Worm (Caenorhabditis elegans) whole organism, L1 larva: Measurements from ENCODE around the gene elo-1.

Experiments
- C04F5.9 ChIP-seq: sonication (generic microtip); optimal IDR thresholded peaks from 2 replicates; lab custom pipeline; 2016; ENCODE audit warnings: missing genetic modification characterization, missing compliant biosample characterization
- ama-1 ChIP-seq: fragments of 150-350 bp; optimal IDR thresholded peaks from 2 replicates; lab custom pipeline; 2014
- ceh-8 ChIP-seq: fragments of 200-800 bp; sonication (Bioruptor generic); optimal IDR thresholded peaks from 2 replicates; lab custom pipeline; 2018; ENCODE audit warnings: mild to moderate bottlenecking, missing genetic modification characterization, moderate library complexity, missing compliant biosample characterization
- ceh-82 ChIP-seq, 3 experiments: fragments of 150-350 bp in 1 of 3; sonication (generic microtip) in 2 of 3; optimal IDR thresholded peaks; 2 replicates each; lab custom pipeline; 2014 to 2017; ENCODE audit warnings: missing biosample characterization in 3 of 3, missing genetic modification characterization in 3 of 3
- ceh-88 ChIP-seq: fragments of 200-800 bp; sonication (Bioruptor generic); IDR thresholded peaks from 2 replicates; pipeline ENCODE4 v1.3.6; 2022; ENCODE audit warnings: missing genetic modification characterization, missing compliant biosample characterization
- dpl-1 ChIP-seq, 3 experiments: fragments of 150-350 bp in 2 of 3; sonication (generic microtip) in 1 of 3; optimal IDR thresholded peaks; 2 replicates each; lab custom pipeline; 2014 to 2017; ENCODE audit warnings: missing biosample characterization in 3 of 3, missing genetic modification characterization in 3 of 3, missing genetic modification reagents in 3 of 3
- dsc-1 ChIP-seq: sonication (generic microtip); optimal IDR thresholded peaks from 2 replicates; lab custom pipeline; 2016; ENCODE audit warnings: mild to moderate bottlenecking, missing genetic modification characterization, missing compliant biosample characterization
- egl-13 ChIP-seq: sonication (generic microtip); optimal IDR thresholded peaks from 2 replicates; lab custom pipeline; 2016; ENCODE audit warnings: missing genotype, missing genetic modification reagents, missing genetic modification characterization, missing compliant biosample characterization
- egl-27 ChIP-seq, 2 experiments: fragments of 150-350 bp in 1 of 2; sonication (generic microtip); optimal IDR thresholded peaks; 3 replicates each; lab custom pipeline; 2017 to 2018; ENCODE audit warnings: missing biosample characterization in 2 of 2, missing genetic modification characterization in 2 of 2, missing genetic modification reagents in 2 of 2
- elt-2 ChIP-seq: sonication (generic microtip); optimal IDR thresholded peaks from 2 replicates; lab custom pipeline; 2016; ENCODE audit warnings: missing genetic modification characterization, mild to moderate bottlenecking, inconsistent platforms, missing compliant biosample characterization, missing genetic modification reagents
- elt-3 ChIP-seq, 6 experiments: fragments of 150-350 bp in 1 of 6; sonication (generic microtip); optimal IDR thresholded peaks; 2 replicates each; lab custom pipeline; 2017 to 2018; ENCODE audit warnings: missing biosample characterization in 6 of 6, missing genetic modification characterization in 6 of 6, inconsistent platforms in 1 of 6
- ets-5 ChIP-seq: fragments of 200-800 bp; sonication (Bioruptor generic); IDR thresholded peaks from 2 replicates; pipeline ENCODE4 v1.3.6; 2022; ENCODE audit warnings: missing genetic modification characterization, missing compliant biosample characterization
- fkh-10 ChIP-seq: sonication (generic microtip); optimal IDR thresholded peaks from 2 replicates; lab custom pipeline; 2017; ENCODE audit warnings: missing biosample characterization, missing genetic modification reagents, missing genetic modification characterization
- fos-1 ChIP-seq: fragments of 150-350 bp; optimal IDR thresholded peaks from 2 replicates; lab custom pipeline; 2014; ENCODE audit warnings: missing biosample characterization, missing genetic modification characterization
- hlh-17 ChIP-seq: fragments of 200-800 bp; sonication (Bioruptor generic); optimal IDR thresholded peaks from 2 replicates; lab custom pipeline; 2018; ENCODE audit warnings: missing genetic modification characterization, mild to moderate bottlenecking, missing compliant biosample characterization, moderate library complexity, borderline replicate concordance
- hlh-4 ChIP-seq: sonication (generic microtip); optimal IDR thresholded peaks from 2 replicates; lab custom pipeline; 2016; ENCODE audit warnings: mild to moderate bottlenecking, missing genetic modification characterization, missing compliant biosample characterization
- hpl-2 ChIP-seq: fragments of 150-350 bp; optimal IDR thresholded peaks from 2 replicates; lab custom pipeline; 2014; ENCODE audit warnings: missing biosample characterization, missing genetic modification reagents, missing genetic modification characterization
- irx-1 ChIP-seq: sonication (generic microtip); optimal IDR thresholded peaks from 2 replicates; lab custom pipeline; 2016; ENCODE audit warnings: missing genetic modification characterization, missing compliant biosample characterization
- isw-1 ChIP-seq: fragments of 200-800 bp; sonication (Bioruptor generic); IDR thresholded peaks from 2 replicates; pipeline ENCODE4 v1.3.6; 2022; ENCODE audit warnings: missing genetic modification characterization, missing compliant biosample characterization
- lin-14 ChIP-seq: fragments of 200-800 bp; sonication (Bioruptor generic); optimal IDR thresholded peaks from 2 replicates; lab custom pipeline; 2018; ENCODE audit warnings: mild to moderate bottlenecking, missing genetic modification characterization, moderate library complexity, missing compliant biosample characterization
- lin-35 ChIP-seq, 2 experiments: fragments of 150-350 bp; optimal IDR thresholded peaks; 2 replicates each; lab custom pipeline; 2014; ENCODE audit warnings: missing biosample characterization in 2 of 2, missing genetic modification characterization in 2 of 2, missing genetic modification reagents in 2 of 2
- lsy-2 ChIP-seq, 2 experiments: fragments of 150-350 bp; optimal IDR thresholded peaks; 2 replicates each; lab custom pipeline; 2014; ENCODE audit warnings: missing biosample characterization in 2 of 2, missing genetic modification characterization in 2 of 2
- mdl-1 ChIP-seq, 2 experiments: fragments of 150-350 bp; optimal IDR thresholded peaks; 2 replicates each; lab custom pipeline; 2014 to 2017; ENCODE audit warnings: missing biosample characterization in 2 of 2, missing genetic modification characterization in 2 of 2, inconsistent platforms in 1 of 2
- mef-2 ChIP-seq: fragments of 150-350 bp; optimal IDR thresholded peaks from 2 replicates; lab custom pipeline; 2014; ENCODE audit warnings: missing biosample characterization, missing genetic modification characterization
- nhr-11 ChIP-seq: fragments of 150-350 bp; optimal IDR thresholded peaks from 2 replicates; lab custom pipeline; 2014; ENCODE audit warnings: missing biosample characterization, missing genetic modification characterization
- nhr-12 ChIP-seq: sonication (generic microtip); optimal IDR thresholded peaks from 2 replicates; lab custom pipeline; 2017; ENCODE audit warnings: missing biosample characterization, missing genetic modification characterization
- nhr-19 ChIP-seq: fragments of 200-800 bp; sonication (Bioruptor generic); conservative IDR thresholded peaks from 2 replicates; pipeline ENCODE4 v1.3.6; 2022; ENCODE audit warnings: missing genetic modification characterization, missing compliant biosample characterization
- nhr-71 ChIP-seq: sonication (generic microtip); optimal IDR thresholded peaks from 2 replicates; lab custom pipeline; 2016; ENCODE audit warnings: mild to moderate bottlenecking, missing genetic modification characterization, moderate library complexity, missing compliant biosample characterization
- nhr-76 ChIP-seq: sonication (generic microtip); optimal IDR thresholded peaks from 2 replicates; lab custom pipeline; 2017; ENCODE audit warnings: missing biosample characterization, missing genetic modification characterization
- nhr-77 ChIP-seq: fragments of 150-350 bp; optimal IDR thresholded peaks from 2 replicates; lab custom pipeline; 2014; ENCODE audit warnings: missing biosample characterization, missing genetic modification characterization
- nhr-85 ChIP-seq: sonication (generic microtip); peaks from one replicate; lab custom pipeline; 2016; ENCODE audit warnings: missing genetic modification characterization, inconsistent platforms, missing compliant biosample characterization
- nhr-90 ChIP-seq: sonication (generic microtip); optimal IDR thresholded peaks from 2 replicates; lab custom pipeline; 2016; ENCODE audit warnings: mild to moderate bottlenecking, missing genetic modification characterization, missing compliant biosample characterization; ENCODE audit not compliant: poor library complexity
- pax-3 ChIP-seq: fragments of 200-800 bp; sonication (Bioruptor generic); optimal IDR thresholded peaks from 2 replicates; lab custom pipeline; 2018; ENCODE audit warnings: mild to moderate bottlenecking, missing genetic modification characterization, moderate library complexity, missing compliant biosample characterization
- rnt-1 ChIP-seq: sonication (generic microtip); optimal IDR thresholded peaks from 2 replicates; lab custom pipeline; 2016; ENCODE audit warnings: mild to moderate bottlenecking, missing genetic modification characterization, moderate library complexity, missing compliant biosample characterization
- skn-1 ChIP-seq: fragments of 150-350 bp; optimal IDR thresholded peaks from 2 replicates; lab custom pipeline; 2014; ENCODE audit warnings: missing biosample characterization, missing genetic modification characterization
- snu-23 ChIP-seq: sonication (generic microtip); optimal IDR thresholded peaks from 2 replicates; lab custom pipeline; 2016; ENCODE audit warnings: missing genetic modification characterization, missing compliant biosample characterization
- tbx-2 ChIP-seq: sonication (generic microtip); optimal IDR thresholded peaks from 2 replicates; lab custom pipeline; 2016; ENCODE audit warnings: missing genetic modification characterization, missing compliant biosample characterization
- unc-130 ChIP-seq: fragments of 150-350 bp; optimal IDR thresholded peaks from 2 replicates; lab custom pipeline; 2017; ENCODE audit warnings: missing biosample characterization, missing genetic modification characterization, inconsistent platforms
- unc-86 ChIP-seq: sonication (generic microtip); optimal IDR thresholded peaks from 2 replicates; lab custom pipeline; 2016; ENCODE audit warnings: missing genetic modification characterization, missing compliant biosample characterization
- vab-15 ChIP-seq: sonication (generic microtip); optimal IDR thresholded peaks from 2 replicates; lab custom pipeline; 2017; ENCODE audit warnings: missing genotype, mild to moderate bottlenecking, missing genetic modification characterization, missing compliant biosample characterization
- zag-1 ChIP-seq: fragments of 150-350 bp; optimal IDR thresholded peaks from 2 replicates; lab custom pipeline; 2014; ENCODE audit warnings: missing biosample characterization, missing genetic modification characterization
- zip-4 ChIP-seq: fragments of 200-800 bp; sonication (Bioruptor generic); optimal IDR thresholded peaks from 2 replicates; lab custom pipeline; 2018; ENCODE audit warnings: mild to moderate bottlenecking, missing genetic modification characterization, moderate library complexity, missing compliant biosample characterization
- ztf-11 ChIP-seq, 2 experiments: sonication (generic microtip); optimal IDR thresholded peaks; 2 replicates each; lab custom pipeline; 2016 to 2017; ENCODE audit warnings: missing genetic modification characterization in 2 of 2, missing biosample characterization in 1 of 2, missing compliant biosample characterization in 1 of 2

The elo-1 gene

DNA sequence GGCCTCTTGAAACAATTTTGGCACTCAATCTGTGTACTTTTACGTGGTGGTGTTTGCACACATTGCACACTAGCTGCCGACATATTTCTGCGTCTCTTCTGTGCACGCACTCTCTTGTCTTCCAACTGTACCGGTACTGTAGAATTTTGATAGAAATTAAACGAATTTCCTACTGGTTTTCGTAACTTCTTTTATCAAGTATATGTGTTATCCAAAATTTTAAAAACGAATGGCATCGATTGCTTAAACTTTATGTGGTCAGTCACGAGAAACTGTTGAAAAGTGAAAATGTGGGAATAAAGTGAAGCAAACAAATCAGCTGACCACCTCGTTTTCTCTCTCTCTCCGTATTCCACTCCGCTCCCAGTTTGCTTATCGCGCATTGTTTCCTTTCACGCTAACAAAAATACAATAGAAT is 12.8 kb upstream of the elo-1 start (continued):
- peak in 2 of 3 experiments; percentile 33 to 37 for TF ChIP-seq dpl-1 (GFP tag; optimal IDR thresholded peaks at IDR 0.05; lab: Kevin White, UChicago)
- TF ChIP-seq irx-1 (tag; lab: Kevin White, UChicago) = no peak
- TF ChIP-seq mef-2 = no peak
- no peak for TF ChIP-seq nhr-76
- peak; percentile 58 for TF ChIP-seq lin-14 (GFP tag; lab: Kevin White, UChicago)
- peak; percentile 33 for TF ChIP-seq rnt-1 (tag; lab: Kevin White, UChicago)
- TF ChIP-seq ama-1 (lab: Kevin White, UChicago) = peak; percentile 49
- TF ChIP-seq nhr-12 = no peak
- peak; percentile 18; the same call in 1 of the 2 replicates for TF ChIP-seq isw-1
- TF ChIP-seq ceh-88 (GFP tag; lab: Robert Waterston, UW) = no peak
- TF ChIP-seq fkh-10 (GFP tag; lab: Kevin White, UChicago) = no peak
- peak; percentile 15 for TF ChIP-seq tbx-2
- no peak for TF ChIP-seq hlh-4
- TF ChIP-seq egl-27 (tag; optimal IDR thresholded peaks at IDR 0.05; lab: Kevin White, UChicago) = no peak
- peak in 1 of 2 experiments; percentile 72 for TF ChIP-seq mdl-1 (tag; optimal IDR thresholded peaks at IDR 0.05; lab: Kevin White, UChicago)
- TF ChIP-seq unc-86 (tag; lab: Kevin White, UChicago) = no peak
- no peak for TF ChIP-seq hlh-17 (GFP tag; lab: Kevin White, UChicago)
- TF ChIP-seq ets-5 (GFP tag; lab: Robert Waterston, UW) = no peak
- TF ChIP-seq nhr-11 (tag; lab: Kevin White, UChicago) = no peak
- TF ChIP-seq pax-3 = no peak
- no peak for TF ChIP-seq fos-1 (tag; lab: Kevin White, UChicago)
- TF ChIP-seq ztf-11 (tag; optimal IDR thresholded peaks at IDR 0.05; lab: Kevin White, UChicago) = no peak
- TF ChIP-seq unc-130 (tag; lab: Kevin White, UChicago) = no peak
- TF ChIP-seq ceh-8 (GFP tag; lab: Kevin White, UChicago) = no peak
- no peak for TF ChIP-seq dsc-1
- TF ChIP-seq ceh-82 (tag; optimal IDR thresholded peaks at IDR 0.05; lab: Kevin White, UChicago) = no peak
- no peak for TF ChIP-seq nhr-77 (tag; lab: Kevin White, UChicago)
- no peak for TF ChIP-seq zip-4 (GFP tag; lab: Kevin White, UChicago)
- TF ChIP-seq egl-13 (tag; lab: Kevin White, UChicago) = no peak
- TF ChIP-seq nhr-71 (tag; lab: Kevin White, UChicago) = peak; percentile 60
- peak; percentile 33 to 71 for TF ChIP-seq lin-35 (GFP tag; optimal IDR thresholded peaks at IDR 0.05; lab: Kevin White, UChicago)

DNA sequence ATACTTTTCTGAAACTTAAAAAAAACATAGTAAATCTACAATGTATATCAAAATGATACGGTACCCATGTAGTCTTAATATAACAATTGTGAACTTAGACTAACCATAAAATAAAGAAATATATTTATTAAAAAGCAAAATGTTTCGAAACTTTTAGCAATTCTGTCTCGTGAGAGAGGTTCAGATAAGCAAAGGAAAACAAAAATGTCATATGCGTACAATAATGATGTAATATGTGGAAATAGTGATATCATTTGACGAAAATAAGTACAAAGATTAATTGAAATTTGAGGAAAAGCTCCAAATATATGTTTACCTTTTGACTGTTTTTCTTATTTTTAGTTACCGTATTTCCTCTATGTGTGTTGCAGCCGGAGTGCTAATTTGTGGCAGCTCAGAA is 12.0 kb upstream of the elo-1 start:
- TF ChIP-seq zag-1 (tag; lab: Kevin White, UChicago) (no peak), zip-4 (GFP tag; lab: Kevin White, UChicago) (no peak), snu-23 (no peak), egl-27 (tag; optimal IDR thresholded peaks at IDR 0.05; lab: Kevin White, UChicago) (no peak), vab-15 (tag; lab: Kevin White, UChicago) (no peak), tbx-2 (no peak), C04F5.9 (tag; lab: Kevin White, UChicago) (no peak), nhr-85 (peak; percentile 44), nhr-11 (tag; lab: Kevin White, UChicago) (no peak), skn-1 (peak; percentile 54), nhr-71 (tag; lab: Kevin White, UChicago) (peak; percentile 11), lsy-2 (tag; optimal IDR thresholded peaks at IDR 0.05; lab: Kevin White, UChicago) (no peak), hpl-2 (GFP tag; lab: Kevin White, UChicago) (no peak), dpl-1 (GFP tag; optimal IDR thresholded peaks at IDR 0.05; lab: Kevin White, UChicago) (no peak), elt-3 (tag; optimal IDR thresholded peaks at IDR 0.05; lab: Kevin White, UChicago) (no peak), nhr-90 (no peak), hlh-4 (no peak), nhr-19 (GFP tag; lab: Robert Waterston, UW) (no peak), lin-35 (GFP tag; optimal IDR thresholded peaks at IDR 0.05; lab: Kevin White, UChicago) (no peak), elt-2 (tag; lab: Kevin White, UChicago) (peak; percentile 47)
